Worm (Caenorhabditis elegans) whole organism, midembryonic: Measurements from ENCODE around the gene chil-17.

Source experiments
- T22C8.4 ChIP-seq: fragments of 200-800 bp; sonication (Bioruptor generic); IDR thresholded peaks from 2 replicates; pipeline ENCODE4 v1.3.6; 2022; ENCODE audit warnings: missing genetic modification characterization, missing compliant biosample characterization
- ref-1 ChIP-seq: fragments of 200-800 bp; sonication (Bioruptor generic); conservative IDR thresholded peaks from 2 replicates; pipeline ENCODE4 v1.3.6; 2022; ENCODE audit warnings: missing genetic modification reagents, missing genetic modification characterization, missing compliant biosample characterization
- ztf-23 ChIP-seq: fragments of 200-800 bp; sonication (Bioruptor generic); IDR thresholded peaks from 2 replicates; pipeline ENCODE4 v1.3.6; 2022; ENCODE audit warnings: missing genetic modification reagents, missing genetic modification characterization, missing compliant biosample characterization

DNA sequence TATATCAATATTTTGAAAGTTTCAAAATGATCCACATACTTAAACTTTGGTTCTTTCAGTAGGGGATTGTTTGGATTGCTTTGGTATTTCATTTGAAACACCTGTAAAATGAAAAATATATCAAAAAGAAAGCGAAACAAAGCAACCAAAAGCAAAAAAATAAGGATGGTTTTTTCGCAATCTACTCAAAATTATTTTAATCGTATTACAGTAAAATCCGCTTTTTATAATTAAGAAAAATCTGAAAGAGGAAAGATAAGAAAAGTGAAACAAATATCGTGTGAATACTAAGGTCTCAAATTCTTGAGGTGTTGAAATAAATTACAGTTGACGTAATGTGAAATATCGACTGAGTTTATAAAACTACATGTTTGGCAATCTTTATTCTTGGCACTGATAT, 26.1 kb upstream of the chil-17 start, which contains the start of gene chil-22:
- TF ChIP-seq ztf-23 (GFP tag; lab: Robert Waterston, UW) (no peak), ref-1 (GFP tag; lab: Robert Waterston, UW) (no peak), T22C8.4 (GFP tag; lab: Robert Waterston, UW) (no peak)
